Worm (Caenorhabditis elegans) whole organism, dauer: Measurements from ENCODE around the gene gex-2.

Experiments used
- unc-62 ChIP-seq: sonication (generic microtip); optimal IDR thresholded peaks from 2 replicates; lab custom pipeline; 2017; ENCODE audit warnings: missing biosample characterization, missing genetic modification reagents, missing genetic modification characterization

gex-2 gene

DNA sequence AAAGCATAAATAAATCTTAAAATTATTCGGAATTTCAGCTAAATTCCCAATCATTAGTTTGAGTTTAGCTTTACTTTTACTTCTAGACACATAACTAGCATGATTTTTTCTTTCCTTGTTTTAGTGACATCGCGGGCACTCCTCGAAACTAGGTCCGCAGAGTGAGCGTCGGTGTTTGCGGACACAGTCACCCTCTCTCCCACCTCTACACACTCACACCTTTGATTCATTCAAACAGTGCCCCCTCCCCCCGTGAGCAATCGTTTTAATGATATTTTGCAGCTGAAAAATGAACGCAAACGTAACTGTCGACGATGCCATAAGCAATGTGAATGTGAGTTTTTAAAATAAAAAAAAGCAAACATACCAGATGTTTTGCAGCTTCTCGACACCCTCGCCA, at the start of gene gex-2:
Gene gex-2 (plus strand): TSS at position 283 of the 400 bp plus-strand sequence.
- no peak for TF ChIP-seq unc-62

- no peak for TF ChIP-seq unc-62
Observed at ce11 chrIV:523595-523994, 49.0 kb upstream of the gex-2 start, which contains the start of gene asm-3. asm-3 (minus strand) TSS chrIV:523809.

ce11 chrIV:524352-524751, 48.2 kb upstream of the gex-2 start, which contains the start of gene W03G1.2:
W03G1.2 (plus strand) TSS chrIV:524652.
- no peak for TF ChIP-seq unc-62

- no peak for TF ChIP-seq unc-62
Observed at ce11 chrIV:531835-532234, 40.7 kb upstream of the gex-2 start, which contains the start of gene glt-7. glt-7 (plus strand) TSS chrIV:532135.

- TF ChIP-seq unc-62, result no peak
Observed at ce11 chrIV:545852-546251, 26.7 kb upstream of the gex-2 start.

- TF ChIP-seq unc-62, result no peak
Observed at ce11 chrIV:548000-548399, 24.6 kb upstream of the gex-2 start, which contains the start of gene F56A11.4. F56A11.4 (plus strand) TSS chrIV:548300.

DNA sequence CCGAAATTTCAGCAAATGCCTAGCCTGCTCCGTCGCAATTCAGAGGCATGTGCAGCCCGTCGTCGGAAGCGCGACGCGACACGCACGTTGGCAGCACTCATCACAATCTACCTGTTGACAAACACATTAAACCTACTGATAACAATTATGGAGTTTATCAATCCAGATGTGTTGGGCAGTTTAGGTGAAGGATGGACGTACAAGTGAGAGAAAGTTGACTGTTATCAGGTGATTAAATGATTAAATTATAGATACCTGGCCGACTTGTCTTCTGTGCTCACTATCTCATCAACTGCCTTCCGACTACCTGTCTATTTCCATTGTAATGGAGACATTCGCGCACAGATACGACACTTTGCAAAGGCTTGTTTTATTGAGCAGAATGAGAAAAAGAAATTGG, 20.6 kb upstream of the gex-2 start:
- TF ChIP-seq unc-62, result no peak

DNA sequence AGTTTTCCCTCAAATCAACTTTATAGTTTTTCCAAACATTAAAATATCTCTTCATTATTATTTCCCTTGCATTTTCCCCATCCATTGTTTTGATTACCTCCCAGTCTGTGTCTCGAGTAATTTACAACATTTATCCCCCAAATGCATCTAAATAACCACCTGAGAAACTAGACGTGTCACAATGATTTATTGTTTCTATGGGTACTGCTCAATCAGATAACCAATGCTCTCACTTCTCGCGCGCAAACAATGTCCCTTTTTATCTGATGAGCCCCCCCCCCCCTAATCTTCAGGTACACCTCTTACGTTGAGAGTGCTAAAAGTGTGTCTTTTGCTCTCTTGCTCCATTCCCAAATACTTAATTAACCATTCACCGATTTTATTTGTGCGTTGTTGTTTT, 18.6 kb upstream of the gex-2 start:
- TF ChIP-seq unc-62, result no peak

DNA sequence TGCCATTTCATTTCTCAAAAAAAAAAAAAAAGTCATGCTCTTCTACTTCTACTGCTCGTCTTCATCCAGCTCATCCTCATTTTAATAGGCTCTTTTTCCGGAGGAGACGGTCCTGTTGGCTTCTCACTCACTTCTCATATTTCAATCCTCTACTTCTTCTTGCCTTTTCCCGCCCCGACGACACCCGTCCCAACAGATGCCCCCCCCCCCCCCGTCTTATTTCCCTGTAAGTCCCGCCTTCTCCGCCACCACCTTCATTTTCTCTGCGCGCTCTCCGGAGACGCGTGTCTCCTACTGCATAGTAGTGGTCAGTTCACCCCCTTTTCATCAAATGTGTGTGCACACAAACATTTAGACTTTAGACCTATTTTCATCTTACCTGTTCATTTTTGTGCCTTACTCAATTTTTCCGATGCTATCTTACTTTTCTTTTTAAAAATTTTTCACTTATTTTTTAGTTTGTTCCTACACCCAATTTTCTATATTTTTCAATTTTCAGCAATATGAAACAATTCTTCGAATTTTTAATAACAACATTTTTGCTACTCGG, 13.8 kb upstream of the gex-2 start, which contains the start of gene efn-4:
Gene efn-4 (plus strand): TSS at position 500 of the 550 bp plus-strand sequence.
- no peak for TF ChIP-seq unc-62

DNA sequence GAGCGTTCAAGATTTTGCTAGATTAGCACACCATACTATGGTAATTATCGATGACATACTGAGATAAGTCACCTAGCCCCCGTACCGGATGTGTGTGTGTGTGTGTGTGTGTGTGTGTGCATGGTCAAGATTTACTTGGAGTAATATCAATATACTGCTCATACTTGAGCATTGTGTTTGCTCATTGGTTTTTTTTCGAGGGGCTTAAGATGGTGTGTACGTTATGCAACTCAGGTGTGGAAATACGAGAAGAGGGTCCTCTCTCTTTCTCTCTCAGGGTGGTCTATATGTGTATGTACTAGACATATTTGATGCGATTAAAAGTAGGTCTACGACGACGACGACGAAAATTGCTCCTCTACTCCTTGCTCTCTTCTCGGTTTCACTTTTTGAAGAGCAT, 12.3 kb upstream of the gex-2 start:
- TF ChIP-seq unc-62, result no peak

ce11 chrIV:560780-561179, 11.8 kb upstream of the gex-2 start:
- no peak for TF ChIP-seq unc-62

ce11 chrIV:563417-563816, 9.2 kb upstream of the gex-2 start:
- TF ChIP-seq unc-62, result no peak

- no peak for TF ChIP-seq unc-62
Observed at ce11 chrIV:564000-564399, 8.6 kb upstream of the gex-2 start.

DNA sequence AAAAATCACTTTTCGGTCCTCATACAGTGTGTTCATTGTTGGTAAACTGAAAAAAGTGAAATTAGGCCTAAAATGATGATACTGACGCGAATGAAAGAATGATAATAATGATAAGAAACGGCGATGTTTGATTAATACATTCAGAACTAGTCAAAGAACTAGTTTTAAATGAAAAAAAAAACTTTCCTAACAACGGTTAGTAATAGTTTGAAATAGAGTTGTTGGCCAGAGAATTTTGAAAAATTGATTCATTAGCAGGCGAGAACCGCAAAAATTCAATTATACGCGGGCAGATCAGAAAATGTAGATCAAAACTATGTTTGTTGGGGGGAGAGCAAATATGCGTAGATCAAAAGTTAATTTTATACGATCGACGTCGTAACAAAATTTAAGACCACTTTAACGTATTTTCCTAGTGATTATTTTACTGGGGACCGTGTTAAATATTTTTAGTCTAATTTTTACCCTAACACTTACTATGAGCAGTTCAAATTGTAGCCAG, 1.7 kb upstream of the gex-2 start, which contains the start of gene F56A11.5:
Gene F56A11.5 (minus strand): TSS at position 51 of the 502 bp plus-strand sequence.
- no peak for TF ChIP-seq unc-62

DNA sequence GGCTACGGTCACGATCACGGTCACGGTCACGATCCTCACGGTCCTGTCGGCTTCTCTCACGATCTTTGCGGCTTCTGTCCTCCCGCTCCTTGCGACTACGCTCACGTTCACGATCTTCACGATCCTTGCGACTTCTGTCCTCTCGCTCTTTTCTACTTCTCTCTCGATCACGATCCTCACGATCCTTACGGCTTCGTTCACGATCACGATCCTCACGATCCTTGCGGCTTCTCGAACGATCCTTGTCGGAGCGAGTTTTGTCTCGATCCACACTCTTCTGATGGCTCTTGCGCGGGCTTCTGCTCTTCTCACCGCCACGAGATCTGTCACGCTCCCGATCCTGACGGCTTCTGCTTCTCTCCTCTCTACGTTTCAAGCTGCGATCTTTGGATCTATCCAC, 7.9 kb downstream of the gex-2 start:
- TF ChIP-seq unc-62, result no peak

- TF ChIP-seq unc-62, result no peak
Observed at ce11 chrIV:582130-582529, 9.6 kb downstream of the gex-2 start, which contains the start of gene F56A11.6. F56A11.6 (minus strand) TSS chrIV:582230.

- TF ChIP-seq unc-62, result no peak
Observed at ce11 chrIV:584039-584438, 11.5 kb downstream of the gex-2 start.

- TF ChIP-seq unc-62, result no peak
Observed at ce11 chrIV:587729-588128, 15.2 kb downstream of the gex-2 start, which contains the start of gene C18H7.12. C18H7.12 (minus strand) TSS chrIV:587829.
